Worm (Caenorhabditis elegans) whole organism, L4/young adult: Measurements from ENCODE around the gene F10B5.2.

Source experiments
- dao-5 ChIP-seq: sonication (generic microtip); optimal IDR thresholded peaks from 2 replicates; lab custom pipeline; 2016; ENCODE audit warnings: missing genotype, missing genetic modification characterization, moderate library complexity, missing compliant biosample characterization
- him-1 ChIP-seq: sonication (generic microtip); optimal IDR thresholded peaks from 2 replicates; lab custom pipeline; 2016; ENCODE audit warnings: missing genotype, missing genetic modification reagents, missing genetic modification characterization, missing compliant biosample characterization

DNA sequence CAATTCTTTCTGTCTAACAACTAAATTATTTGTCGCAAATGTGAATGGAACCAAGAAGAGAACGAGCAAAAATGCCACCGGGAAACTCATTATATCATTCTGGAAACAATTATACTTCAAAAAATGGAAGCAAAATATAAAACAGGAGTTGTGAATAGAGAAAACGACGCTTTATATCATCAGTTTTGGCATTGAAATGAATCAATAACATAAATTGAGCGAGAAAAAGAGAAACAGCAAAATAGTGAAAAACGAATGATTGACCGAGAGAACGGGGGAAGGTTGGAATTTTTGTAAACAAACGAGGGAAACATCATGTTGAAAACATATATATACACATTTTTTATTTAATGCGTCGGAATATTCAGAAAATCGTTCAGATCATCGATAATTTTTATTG, 7.7 kb upstream of the F10B5.2 start, which contains the start of gene ctns-1:
- no peak for TF ChIP-seq him-1 (tag; lab: Kevin White, UChicago)
- TF ChIP-seq dao-5 (tag; lab: Kevin White, UChicago), result no peak
